Fruit fly (Drosophila melanogaster) whole organism, embryonic: Measurements from ENCODE around the gene CG33796.
A peak's percentile ranks its signal among the peaks of the same experiment; 100 is the strongest.

Experiments used
- ATbp ChIP-seq: fragments of 200-800 bp; sonication (Bioruptor generic); optimal IDR thresholded peaks from 2 replicates; lab custom pipeline; 2017; ENCODE audit warnings: missing biosample characterization, mild to moderate bottlenecking, missing genetic modification characterization, missing genetic modification reagents
- Awh ChIP-seq: fragments of 200-800 bp; sonication (Bioruptor generic); IDR thresholded peaks from 2 replicates; pipeline ENCODE4, ENCODE4 v1.3.6; 2022; ENCODE audit warnings: missing biosample characterization, missing genetic modification characterization
- CG10147 ChIP-seq: fragments of 200-800 bp; sonication (Bioruptor generic); optimal IDR thresholded peaks from 2 replicates; lab custom pipeline; 2019; ENCODE audit warnings: missing biosample characterization, mild to moderate bottlenecking, missing genetic modification characterization, moderate library complexity
- CG10565 ChIP-seq: fragments of 200-800 bp; sonication (Bioruptor generic); optimal IDR thresholded peaks from 3 replicates; lab custom pipeline; 2016; ENCODE audit warnings: missing biosample characterization, mild to moderate bottlenecking, missing genetic modification characterization
- CG11504 ChIP-seq: fragments of 200-800 bp; sonication (Bioruptor generic); optimal IDR thresholded peaks from 3 replicates; lab custom pipeline; 2019; ENCODE audit warnings: missing biosample characterization, mild to moderate bottlenecking, missing genetic modification characterization, moderate library complexity
- CG12744 ChIP-seq: fragments of 200-800 bp; sonication (Bioruptor generic); optimal IDR thresholded peaks from 2 replicates; lab custom pipeline; 2016; ENCODE audit warnings: missing biosample characterization, missing genetic modification characterization
- CG13894 ChIP-seq: fragments of 200-800 bp; sonication (Bioruptor generic); optimal IDR thresholded peaks from 3 replicates; lab custom pipeline; 2018; ENCODE audit warnings: missing biosample characterization, mild to moderate bottlenecking, missing genetic modification characterization, moderate library complexity
- CG17328 ChIP-seq: fragments of 200-800 bp; sonication (Bioruptor generic); IDR thresholded peaks from 2 replicates; pipeline ENCODE4 v1.3.6; 2022; ENCODE audit warnings: missing biosample characterization, missing genetic modification characterization
- CG17385 ChIP-seq: fragments of 200-800 bp; sonication (Bioruptor generic); optimal IDR thresholded peaks from 3 replicates; lab custom pipeline; 2018; ENCODE audit warnings: missing biosample characterization, mild to moderate bottlenecking, missing genetic modification characterization
- CG17612 ChIP-seq: fragments of 200-800 bp; sonication (Bioruptor generic); IDR thresholded peaks from 2 replicates; pipeline ENCODE4 v1.3.6; 2022; ENCODE audit warnings: missing biosample characterization, missing genetic modification characterization
- CG18619 ChIP-seq: fragments of 200-800 bp; sonication (Bioruptor generic); optimal IDR thresholded peaks from 3 replicates; lab custom pipeline; 2017; ENCODE audit warnings: missing biosample characterization, mild to moderate bottlenecking, missing genetic modification characterization
- CG6654 ChIP-seq: fragments of 200-800 bp; sonication (Bioruptor generic); optimal IDR thresholded peaks from 2 replicates; lab custom pipeline; 2017; ENCODE audit warnings: missing biosample characterization, mild to moderate bottlenecking, missing genetic modification characterization
- CG8089 ChIP-seq: fragments of 200-800 bp; sonication (Bioruptor generic); optimal IDR thresholded peaks from 3 replicates; lab custom pipeline; 2016; ENCODE audit warnings: missing biosample characterization, missing genetic modification characterization
- CG8359 ChIP-seq: fragments of 200-800 bp; sonication (Bioruptor generic); optimal IDR thresholded peaks from 2 replicates; lab custom pipeline; 2017; ENCODE audit warnings: missing biosample characterization, mild to moderate bottlenecking, missing genetic modification characterization, borderline replicate concordance
- CG8388 ChIP-seq: fragments of 200-800 bp; sonication (Bioruptor generic); optimal IDR thresholded peaks from 2 replicates; lab custom pipeline; 2019; ENCODE audit warnings: missing biosample characterization, mild to moderate bottlenecking, missing genetic modification characterization, moderate library complexity
- CG8765 ChIP-seq: fragments of 200-800 bp; sonication (Bioruptor generic); IDR thresholded peaks from 2 replicates; pipeline ENCODE4 v1.3.6; 2022; ENCODE audit warnings: missing biosample characterization, missing genetic modification characterization
- CTCF ChIP-seq: fragments of 200-800 bp; sonication (Bioruptor generic); optimal IDR thresholded peaks from 2 replicates; lab custom pipeline; 2017; ENCODE audit warnings: missing biosample characterization, mild to moderate bottlenecking, missing genetic modification characterization, moderate library complexity
- CoRest ChIP-seq: fragments of 200-800 bp; sonication (Bioruptor generic); optimal IDR thresholded peaks from 3 replicates; lab custom pipeline; 2018; ENCODE audit warnings: missing biosample characterization, mild to moderate bottlenecking, missing genetic modification characterization, moderate library complexity
- Dfd ChIP-seq, 2 experiments: fragments of >200 bp; optimal IDR thresholded peaks; 2 replicates each; lab custom pipeline; 2017; ENCODE audit warnings: missing biosample characterization in 2 of 2, missing genetic modification characterization in 2 of 2
- HHEX ChIP-seq: fragments of 200-800 bp; sonication (Bioruptor generic); optimal IDR thresholded peaks from 3 replicates; lab custom pipeline; 2017; ENCODE audit warnings: missing biosample characterization, mild to moderate bottlenecking, missing genetic modification characterization, missing genetic modification reagents
- HLHmδ ChIP-seq: fragments of 200-800 bp; sonication (Bioruptor generic); optimal IDR thresholded peaks from 2 replicates; lab custom pipeline; 2018; ENCODE audit warnings: missing biosample characterization, mild to moderate bottlenecking, missing genetic modification characterization, moderate library complexity
- Kr ChIP-seq: fragments of 200-800 bp; sonication (Bioruptor generic); optimal IDR thresholded peaks from 2 replicates; lab custom pipeline; 2017; ENCODE audit warnings: missing biosample characterization, mild to moderate bottlenecking, missing genetic modification characterization
- MBD-R2 ChIP-seq: fragments of 200-800 bp; sonication (Bioruptor generic); IDR thresholded peaks from 2 replicates; pipeline ENCODE4 v1.3.6; 2022; ENCODE audit warnings: missing biosample characterization, missing genetic modification characterization
- NC2α ChIP-seq: fragments of 200-800 bp; sonication (Bioruptor generic); optimal IDR thresholded peaks from 2 replicates; lab custom pipeline; 2016; ENCODE audit warnings: missing biosample characterization, missing genetic modification characterization
- NK7.1 ChIP-seq: fragments of 200-800 bp; sonication (Bioruptor generic); optimal IDR thresholded peaks from 3 replicates; lab custom pipeline; 2016; ENCODE audit warnings: missing biosample characterization, missing genetic modification characterization
- Pdp1 ChIP-seq, 2 experiments: fragments of 200-800 bp; sonication (Bioruptor generic); optimal IDR thresholded peaks; 3 replicates each; lab custom pipeline; 2016; ENCODE audit warnings: missing biosample characterization in 2 of 2, missing genetic modification characterization in 2 of 2, mild to moderate bottlenecking in 1 of 2, moderate library complexity in 1 of 2
- TFAM ChIP-seq: fragments of 200-800 bp; sonication (Bioruptor generic); optimal IDR thresholded peaks from 2 replicates; lab custom pipeline; 2017; ENCODE audit warnings: missing biosample characterization, missing genetic modification characterization, inconsistent platforms
- Taf1 ChIP-seq: fragments of 200-800 bp; sonication (Bioruptor generic); IDR thresholded peaks from 2 replicates; pipeline ENCODE4 v1.3.6; 2022; ENCODE audit warnings: missing biosample characterization, missing genetic modification characterization
- corto ChIP-seq: fragments of 200-800 bp; sonication (Bioruptor generic); optimal IDR thresholded peaks from 2 replicates; lab custom pipeline; 2016; ENCODE audit warnings: missing biosample characterization, mild to moderate bottlenecking, missing genetic modification characterization, moderate library complexity
- dmrt11E ChIP-seq: fragments of 200-800 bp; sonication (Bioruptor generic); optimal IDR thresholded peaks from 3 replicates; lab custom pipeline; 2018; ENCODE audit warnings: missing biosample characterization, mild to moderate bottlenecking, missing genetic modification characterization, moderate library complexity
- dysf ChIP-seq: fragments of 200-800 bp; sonication (Bioruptor generic); IDR thresholded peaks from 3 replicates; pipeline ENCODE4 v1.3.6; 2022; ENCODE audit warnings: missing biosample characterization, missing genetic modification characterization
- gce ChIP-seq: fragments of 200-800 bp; sonication (Bioruptor generic); IDR thresholded peaks from 3 replicates; pipeline ENCODE4 v1.3.6; 2022; ENCODE audit warnings: missing biosample characterization, missing genetic modification characterization
- ham ChIP-seq: fragments of 200-800 bp; sonication (Bioruptor generic); IDR thresholded peaks from 2 replicates; pipeline ENCODE4 v1.3.6; 2022; ENCODE audit warnings: missing biosample characterization, missing genetic modification characterization
- hbn ChIP-seq: fragments of 200-800 bp; sonication (Bioruptor generic); IDR thresholded peaks from 2 replicates; pipeline ENCODE4 v1.3.6; 2022; ENCODE audit warnings: missing biosample characterization, missing genetic modification characterization; ENCODE audit not compliant: partially characterized antibody
- lbe ChIP-seq: fragments of 200-800 bp; sonication (Bioruptor generic); optimal IDR thresholded peaks from 2 replicates; lab custom pipeline; 2016; ENCODE audit warnings: missing biosample characterization, mild to moderate bottlenecking, missing genetic modification characterization
- lilli ChIP-seq: fragments of 200-800 bp; sonication (Bioruptor generic); optimal IDR thresholded peaks from 3 replicates; lab custom pipeline; 2016; ENCODE audit warnings: missing biosample characterization, missing genetic modification characterization
- lola ChIP-seq, 3 experiments: fragments of >200 bp in 2 of 3; fragments of 200-800 bp in 1 of 3; sonication (Bioruptor generic) in 1 of 3; optimal IDR thresholded peaks; 2 replicates each; lab custom pipeline; 2017 to 2019; ENCODE audit warnings: missing biosample characterization in 3 of 3, missing genetic modification characterization in 3 of 3, mild to moderate bottlenecking in 1 of 3, moderate library complexity in 1 of 3
- luna ChIP-seq: fragments of 200-800 bp; sonication (Bioruptor generic); optimal IDR thresholded peaks from 2 replicates; lab custom pipeline; 2016; ENCODE audit warnings: missing biosample characterization, missing genetic modification characterization
- maf-S ChIP-seq: fragments of 200-800 bp; sonication (Bioruptor generic); optimal IDR thresholded peaks from 2 replicates; lab custom pipeline; 2016; ENCODE audit warnings: missing biosample characterization, missing genetic modification characterization
- onecut ChIP-seq: fragments of 200-800 bp; sonication (Bioruptor generic); IDR thresholded peaks from 2 replicates; pipeline ENCODE4 v1.3.6; 2022; ENCODE audit warnings: missing biosample characterization, missing genetic modification characterization
- org-1 ChIP-seq: fragments of 200-800 bp; sonication (Bioruptor generic); optimal IDR thresholded peaks from 2 replicates; lab custom pipeline; 2017; ENCODE audit warnings: missing biosample characterization, missing genetic modification characterization
- otp ChIP-seq: fragments of 200-800 bp; sonication (Bioruptor generic); IDR thresholded peaks from 3 replicates; pipeline ENCODE4, ENCODE4 v1.3.6; 2022; ENCODE audit warnings: missing biosample characterization, missing genetic modification characterization
- pros ChIP-seq: fragments of 200-800 bp; sonication (Bioruptor generic); optimal IDR thresholded peaks from 3 replicates; lab custom pipeline; 2019; ENCODE audit warnings: missing biosample characterization, mild to moderate bottlenecking, missing genetic modification characterization, moderate library complexity
- psq ChIP-seq: fragments of 200-800 bp; sonication (Bioruptor generic); optimal IDR thresholded peaks from 2 replicates; lab custom pipeline; 2017; ENCODE audit warnings: missing biosample characterization, missing genetic modification characterization
- scrt ChIP-seq: fragments of 200-800 bp; sonication (Bioruptor generic); optimal IDR thresholded peaks from 2 replicates; lab custom pipeline; 2018; ENCODE audit warnings: missing biosample characterization, mild to moderate bottlenecking, missing genetic modification characterization, moderate library complexity
- sd ChIP-seq: fragments of 200-800 bp; sonication (Bioruptor generic); optimal IDR thresholded peaks from 3 replicates; lab custom pipeline; 2018; ENCODE audit warnings: missing biosample characterization, mild to moderate bottlenecking, missing genetic modification characterization, moderate library complexity
- sim ChIP-seq: fragments of 200-800 bp; sonication (Bioruptor generic); IDR thresholded peaks from 2 replicates; pipeline ENCODE4 v1.3.6; 2022; ENCODE audit warnings: missing biosample characterization, missing genetic modification characterization
- twi ChIP-seq: fragments of 200-800 bp; optimal IDR thresholded peaks from 2 replicates; lab custom pipeline; 2019; ENCODE audit warnings: missing biosample characterization, mild to moderate bottlenecking, missing genetic modification characterization, moderate library complexity
- wek ChIP-seq: fragments of 200-800 bp; sonication (Bioruptor generic); optimal IDR thresholded peaks from 3 replicates; lab custom pipeline; 2018; ENCODE audit warnings: missing biosample characterization, mild to moderate bottlenecking, missing genetic modification characterization, moderate library complexity

The CG33796 gene

DNA sequence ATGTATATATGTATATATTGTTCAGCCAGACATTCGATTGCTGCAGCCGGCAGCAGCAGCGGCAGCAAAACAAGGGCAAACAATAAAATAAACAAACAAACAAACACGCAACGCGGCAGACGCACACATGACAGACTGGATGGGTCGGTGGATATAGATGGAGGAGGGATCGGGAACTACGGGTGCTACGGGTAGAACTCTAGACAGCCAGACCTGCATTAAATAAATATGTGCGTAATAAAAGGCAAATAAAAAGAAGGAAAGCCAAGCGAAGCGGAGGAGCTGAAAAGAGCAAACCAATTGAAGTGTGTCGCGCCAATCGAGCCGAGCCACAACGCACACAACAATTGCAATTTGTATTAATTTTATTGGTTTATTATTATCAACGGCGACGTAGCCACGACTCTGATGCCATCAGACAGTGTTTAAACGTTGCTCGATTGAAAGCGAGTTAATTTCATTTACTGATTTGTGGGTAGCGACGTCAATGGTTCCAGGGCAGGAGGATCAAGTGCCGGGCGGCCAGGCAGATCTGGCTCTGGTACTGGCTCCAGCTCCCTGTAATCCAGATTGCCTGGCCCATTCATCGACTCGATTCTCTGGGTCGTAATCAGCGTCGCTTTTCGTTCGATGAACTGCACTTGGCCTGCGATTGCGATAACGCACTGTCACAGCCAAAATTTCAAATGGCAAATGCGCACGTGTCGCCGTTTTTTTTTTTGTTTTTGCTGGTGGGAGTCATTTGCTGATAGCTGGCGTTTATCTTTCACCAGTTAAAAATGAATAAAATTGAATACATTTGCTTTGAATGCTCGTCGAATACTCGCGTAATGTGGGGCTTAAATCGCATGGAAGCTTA lies 24.2 kb upstream of the CG33796 start (continued):
- TF ChIP-seq CG11504 (tag; lab: Kevin White, UChicago) (peak; percentile 15), Taf1 (GFP tag; lab: Robert Waterston, UW) (no peak), corto (GFP tag; lab: Kevin White, UChicago) (peak; percentile 45), CG13894 (peak; percentile 31), CTCF (GFP tag; lab: Kevin White, UChicago) (peak; percentile 6), pros (GFP tag; lab: Kevin White, UChicago) (no peak), scrt (GFP tag; lab: Kevin White, UChicago) (no peak), NC2α (GFP tag; lab: Kevin White, UChicago) (peak; percentile 23), TFAM (GFP tag; lab: Kevin White, UChicago) (no peak), dysf (GFP tag; lab: Robert Waterston, UW) (0 out of 3 replicates have a peak, but pooled peaks have one; percentile 11), HHEX (GFP tag; lab: Kevin White, UChicago) (peak; percentile 8), HLHmδ (GFP tag; lab: Kevin White, UChicago) (peak; percentile 62), dmrt11E (peak; percentile 62), onecut (GFP tag; lab: Robert Waterston, UW) (no peak; the same call in 1 of the 2 replicates), CG10565 (GFP tag; lab: Kevin White, UChicago) (no peak), psq (GFP tag; lab: Kevin White, UChicago) (peak; percentile 34), twi (tag; lab: Kevin White, UChicago) (peak; percentile 73), CG17328 (GFP tag; lab: Robert Waterston, UW) (0 out of 2 replicates have a peak, but pooled peaks have one; percentile 10), CG8089 (GFP tag; lab: Kevin White, UChicago) (peak; percentile 49), NK7.1 (GFP tag; lab: Kevin White, UChicago) (no peak), CG10147 (GFP tag; lab: Kevin White, UChicago) (no peak), luna (GFP tag; lab: Kevin White, UChicago) (no peak), CG17385 (GFP tag; lab: Kevin White, UChicago) (peak; percentile 5), sim (GFP tag; lab: Robert Waterston, UW) (no peak), wek (GFP tag; lab: Kevin White, UChicago) (peak; percentile 29), lilli (GFP tag; lab: Kevin White, UChicago) (no peak), CG18619 (peak; percentile 14), CG8765 (no peak), lola (GFP tag; optimal IDR thresholded peaks at IDR 0.05; lab: Kevin White, UChicago) (peak in 1 of 3 experiments; percentile 50), sd (tag; lab: Kevin White, UChicago) (no peak), CG8359 (peak; percentile 55), MBD-R2 (GFP tag; lab: Robert Waterston, UW) (no peak), maf-S (GFP tag; lab: Kevin White, UChicago) (no peak), Awh (GFP tag; lab: Robert Waterston, UW) (0 out of 2 replicates have a peak, but pooled peaks have one; percentile 23), org-1 (GFP tag; lab: Kevin White, UChicago) (peak; percentile 7), CG8388 (GFP tag; lab: Kevin White, UChicago) (peak; percentile 10), ham (no peak), CG6654 (GFP tag; lab: Kevin White, UChicago) (peak; percentile 13), lbe (peak; percentile 52), gce (GFP tag; lab: Robert Waterston, UW) (no peak), ATbp (peak; percentile 75), CG17612 (GFP tag; lab: Robert Waterston, UW) (no peak), otp (no peak), hbn (no peak), Kr (GFP tag; lab: Kevin White, UChicago) (peak; percentile 52), CoRest (tag; lab: Kevin White, UChicago) (peak; percentile 18), Dfd (GFP tag; optimal IDR thresholded peaks at IDR 0.05; lab: Kevin White, UChicago) (no peak), CG12744 (no peak), Pdp1 (GFP tag; optimal IDR thresholded peaks at IDR 0.05; lab: Kevin White, UChicago) (peak in 1 of 2 experiments; percentile 21)
